Fruit fly (Drosophila melanogaster) whole organism: Measurements from ENCODE around the gene CG10431.

Source experiments
- CG8478 ChIP-seq: fragments of >200 bp; optimal IDR thresholded peaks from 2 replicates; lab custom pipeline; 2018; ENCODE audit warnings: inconsistent platforms
- Dll ChIP-seq: fragments of >200 bp; optimal IDR thresholded peaks from 2 replicates; lab custom pipeline; 2017
- pan ChIP-seq: fragments of >200 bp; optimal IDR thresholded peaks from 2 replicates; lab custom pipeline; 2017
- psq ChIP-seq: fragments of >200 bp; optimal IDR thresholded peaks from 2 replicates; lab custom pipeline; 2017
- usp ChIP-seq: fragments of >200 bp; optimal IDR thresholded peaks from 2 replicates; lab custom pipeline; 2017; ENCODE audit warnings: missing biosample characterization, missing genetic modification characterization, mixed read lengths

dm6 chr2L:18951674-18952073 is 22.8 kb upstream of the CG10431 start, which contains the start of gene Nedd8:
- TF ChIP-seq pan (no peak), CG8478 (lab: Kevin White, UChicago) (no peak), psq (no peak), usp (GFP tag; lab: Kevin White, UChicago) (no peak), Dll (lab: Kevin White, UChicago) (no peak)
